Worm (Caenorhabditis elegans) whole organism, young adult: ENCODE results near the gene snf-9.

ENCODE experiments used
- B0261.1 ChIP-seq: sonication (generic microtip); optimal IDR thresholded peaks from 2 replicates; lab custom pipeline; 2016; ENCODE audit warnings: mild to moderate bottlenecking, missing genetic modification characterization, moderate library complexity, missing compliant biosample characterization
- B0336.3 ChIP-seq: fragments of 200-800 bp; sonication (Bioruptor generic); IDR thresholded peaks from 2 replicates; pipeline ENCODE4 v1.3.6; 2022; ENCODE audit warnings: missing genetic modification characterization, missing compliant biosample characterization
- F22D6.2 ChIP-seq: sonication (generic microtip); optimal IDR thresholded peaks from 2 replicates; lab custom pipeline; 2016; ENCODE audit warnings: mild to moderate bottlenecking, missing genetic modification characterization, missing compliant biosample characterization
- F33H1.4 ChIP-seq: fragments of 200-800 bp; sonication (Bioruptor generic); IDR thresholded peaks from 2 replicates; pipeline ENCODE4 v1.3.6; 2022; ENCODE audit warnings: missing genetic modification reagents, missing genetic modification characterization, missing compliant biosample characterization
- F37B4.10 ChIP-seq: fragments of 200-800 bp; sonication (Bioruptor generic); IDR thresholded peaks from 2 replicates; pipeline ENCODE4 v1.3.6; 2022; ENCODE audit warnings: missing genetic modification characterization, missing compliant biosample characterization
- F39B2.1 ChIP-seq: fragments of 200-800 bp; sonication (Bioruptor generic); IDR thresholded peaks from 2 replicates; pipeline ENCODE4 v1.3.6; 2022; ENCODE audit warnings: missing genetic modification reagents, missing genetic modification characterization, missing compliant biosample characterization
- F52B5.7 ChIP-seq: sonication (generic microtip); optimal IDR thresholded peaks from 2 replicates; lab custom pipeline; 2016; ENCODE audit warnings: mild to moderate bottlenecking, missing genetic modification characterization, missing compliant biosample characterization
- F55B11.4 ChIP-seq: sonication (generic microtip); optimal IDR thresholded peaks from 2 replicates; lab custom pipeline; 2016; ENCODE audit warnings: missing compliant biosample characterization, missing genetic modification characterization, borderline replicate concordance; ENCODE audit not compliant: insufficient read depth
- K12H6.12 ChIP-seq: fragments of 200-800 bp; sonication (Bioruptor generic); optimal IDR thresholded peaks from 2 replicates; lab custom pipeline; 2018; ENCODE audit warnings: mild to moderate bottlenecking, missing genetic modification characterization, missing compliant biosample characterization
- Y53F4B.3 ChIP-seq: fragments of 200-800 bp; sonication (Bioruptor generic); IDR thresholded peaks from 2 replicates; pipeline ENCODE4 v1.3.6; 2022; ENCODE audit warnings: missing genetic modification reagents, missing genetic modification characterization, missing compliant biosample characterization
- Y56A3A.18 ChIP-seq: fragments of 200-800 bp; sonication (Bioruptor generic); IDR thresholded peaks from 2 replicates; pipeline ENCODE4 v1.3.6; 2022; ENCODE audit warnings: missing genetic modification reagents, missing genetic modification characterization, missing compliant biosample characterization
- Y67H2A.10 ChIP-seq: fragments of 200-800 bp; sonication (Bioruptor generic); conservative IDR thresholded peaks from 2 replicates; pipeline ENCODE4 v1.3.6; 2022; ENCODE audit warnings: missing genetic modification reagents, missing genetic modification characterization, missing compliant biosample characterization
- Y79H2A.3 ChIP-seq: fragments of 200-800 bp; sonication (Bioruptor generic); conservative IDR thresholded peaks from 2 replicates; pipeline ENCODE4 v1.3.6; 2022; ENCODE audit warnings: missing genetic modification reagents, missing genetic modification characterization, missing compliant biosample characterization
- ZK185.1 ChIP-seq: sonication (generic microtip); optimal IDR thresholded peaks from 2 replicates; lab custom pipeline; 2016; ENCODE audit warnings: mild to moderate bottlenecking, missing genetic modification characterization, missing compliant biosample characterization; ENCODE audit not compliant: poor library complexity, severe bottlenecking
- ama-1 ChIP-seq, 3 experiments: fragments of 150-350 bp in 1 of 3; sonication (generic microtip) in 2 of 3; optimal IDR thresholded peaks; 2 replicates each; lab custom pipeline; 2014 to 2018; ENCODE audit warnings: missing biosample characterization in 2 of 3, missing genetic modification characterization in 2 of 3, missing genetic modification reagents in 2 of 3
- attf-5 ChIP-seq: fragments of 200-800 bp; sonication (Bioruptor generic); optimal IDR thresholded peaks from 2 replicates; lab custom pipeline; 2018; ENCODE audit warnings: mild to moderate bottlenecking, missing genetic modification characterization, missing compliant biosample characterization
- cebp-1 ChIP-seq, 2 experiments: fragments of 200-800 bp in 1 of 2; sonication (Bioruptor generic) in 1 of 2; sonication (generic microtip) in 1 of 2; IDR thresholded peaks in 1 of 2; optimal IDR thresholded peaks in 1 of 2; 2 replicates each; pipeline versions ENCODE4 v1.3.6 to Lab custom; 2017 to 2022; ENCODE audit warnings: missing compliant biosample characterization in 2 of 2, missing genetic modification characterization in 2 of 2, mild to moderate bottlenecking in 1 of 2, missing genetic modification reagents in 1 of 2, moderate library complexity in 1 of 2
- cebp-2 ChIP-seq: fragments of 200-800 bp; sonication (Bioruptor generic); IDR thresholded peaks from 2 replicates; pipeline ENCODE4 v1.3.6; 2022; ENCODE audit warnings: missing genetic modification characterization, missing compliant biosample characterization
- ceh-100 ChIP-seq: fragments of 200-800 bp; sonication (Bioruptor generic); IDR thresholded peaks from 2 replicates; pipeline ENCODE4 v1.3.6; 2022; ENCODE audit warnings: missing genetic modification reagents, missing genetic modification characterization, missing compliant biosample characterization
- ceh-27 ChIP-seq: fragments of 200-800 bp; sonication (Bioruptor generic); optimal IDR thresholded peaks from 2 replicates; lab custom pipeline; 2018; ENCODE audit warnings: mild to moderate bottlenecking, missing genetic modification characterization, moderate library complexity, missing compliant biosample characterization
- dox-1 ChIP-seq: fragments of 200-800 bp; sonication (Bioruptor generic); IDR thresholded peaks from 2 replicates; pipeline ENCODE4 v1.3.6; 2022; ENCODE audit warnings: missing genetic modification reagents, missing genetic modification characterization, missing compliant biosample characterization
- dpff-1 ChIP-seq: sonication (generic microtip); optimal IDR thresholded peaks from 2 replicates; lab custom pipeline; 2017; ENCODE audit warnings: mild to moderate bottlenecking, missing genetic modification characterization, missing compliant biosample characterization
- egrh-3 ChIP-seq: fragments of 200-800 bp; sonication (Bioruptor generic); IDR thresholded peaks from 2 replicates; pipeline ENCODE4 v1.3.6; 2022; ENCODE audit warnings: missing genetic modification reagents, missing genetic modification characterization, missing compliant biosample characterization
- hmg-1.2 ChIP-seq: fragments of 200-800 bp; sonication (Bioruptor generic); IDR thresholded peaks from 2 replicates; pipeline ENCODE4 v1.3.6; 2022; ENCODE audit warnings: missing genetic modification reagents, missing genetic modification characterization, missing compliant biosample characterization
- hrde-1 ChIP-seq: sonication (generic microtip); optimal IDR thresholded peaks from 2 replicates; lab custom pipeline; 2016; ENCODE audit warnings: missing genetic modification characterization, mild to moderate bottlenecking, missing compliant biosample characterization, moderate library complexity, missing genotype, missing genetic modification reagents, borderline replicate concordance
- lin-35 ChIP-seq, 3 experiments: fragments of 150-350 bp in 2 of 3; sonication (generic microtip) in 1 of 3; optimal IDR thresholded peaks; 2 replicates each; lab custom pipeline; 2014 to 2018; ENCODE audit warnings: missing biosample characterization in 3 of 3, missing genetic modification characterization in 3 of 3, missing genetic modification reagents in 3 of 3
- lir-1 ChIP-seq: fragments of 200-800 bp; sonication (Bioruptor generic); conservative IDR thresholded peaks from 2 replicates; pipeline ENCODE4 v1.3.6; 2022; ENCODE audit warnings: missing genetic modification reagents, missing genetic modification characterization, missing compliant biosample characterization
- madf-3 ChIP-seq: fragments of 200-800 bp; sonication (Bioruptor generic); IDR thresholded peaks from 2 replicates; pipeline ENCODE4 v1.3.6; 2022; ENCODE audit warnings: missing genetic modification reagents, missing genetic modification characterization, missing compliant biosample characterization
- madf-6 ChIP-seq: fragments of 200-800 bp; sonication (Bioruptor generic); IDR thresholded peaks from 2 replicates; pipeline ENCODE4 v1.3.6; 2022; ENCODE audit warnings: missing genetic modification reagents, missing genetic modification characterization, missing compliant biosample characterization
- mes-4 ChIP-seq: sonication (generic microtip); optimal IDR thresholded peaks from 2 replicates; lab custom pipeline; 2016; ENCODE audit warnings: missing genotype, missing genetic modification characterization, missing compliant biosample characterization
- nfyb-1 ChIP-seq: fragments of 200-800 bp; sonication (Bioruptor generic); IDR thresholded peaks from 2 replicates; pipeline ENCODE4 v1.3.6; 2022; ENCODE audit warnings: missing genetic modification reagents, missing genetic modification characterization, missing compliant biosample characterization
- nhr-27 ChIP-seq: fragments of 200-800 bp; sonication (Bioruptor generic); optimal IDR thresholded peaks from 2 replicates; lab custom pipeline; 2018; ENCODE audit warnings: mild to moderate bottlenecking, missing genetic modification characterization, moderate library complexity, missing compliant biosample characterization
- nhr-90 ChIP-seq: sonication (generic microtip); optimal IDR thresholded peaks from 2 replicates; lab custom pipeline; 2016; ENCODE audit warnings: missing genotype, mild to moderate bottlenecking, missing genetic modification characterization, missing compliant biosample characterization
- pbrm-1 ChIP-seq: fragments of 200-800 bp; sonication (Bioruptor generic); IDR thresholded peaks from 2 replicates; pipeline ENCODE4 v1.3.6; 2022; ENCODE audit warnings: missing genetic modification reagents, missing genetic modification characterization, missing compliant biosample characterization
- pha-4 ChIP-seq: fragments of 150-350 bp; sonication (generic microtip); optimal IDR thresholded peaks from 2 replicates; lab custom pipeline; 2014; ENCODE audit warnings: missing biosample characterization, missing genetic modification reagents, missing genetic modification characterization
- rcor-1 ChIP-seq: fragments of 200-800 bp; sonication (Bioruptor generic); IDR thresholded peaks from 2 replicates; pipeline ENCODE4 v1.3.6; 2022; ENCODE audit warnings: missing genetic modification reagents, missing genetic modification characterization, missing compliant biosample characterization
- rpc-1 ChIP-seq, 2 experiments: fragments of 150-350 bp in 1 of 2; sonication (generic microtip) in 1 of 2; optimal IDR thresholded peaks; 2 replicates each; lab custom pipeline; 2014 to 2018; ENCODE audit warnings: missing biosample characterization in 1 of 2, missing genetic modification characterization in 1 of 2, missing genetic modification reagents in 1 of 2, missing genotype in 1 of 2
- sea-2 ChIP-seq: fragments of 200-800 bp; sonication (Bioruptor generic); IDR thresholded peaks from 2 replicates; pipeline ENCODE4 v1.3.6; 2022; ENCODE audit warnings: missing genetic modification characterization, missing compliant biosample characterization
- snpc-3.4 ChIP-seq: sonication (generic microtip); optimal IDR thresholded peaks from 2 replicates; lab custom pipeline; 2017; ENCODE audit warnings: missing genetic modification characterization, mild to moderate bottlenecking, missing compliant biosample characterization, antibody characterized with exemption, moderate library complexity, missing genotype, missing genetic modification reagents
- unc-62 ChIP-seq: fragments of 150-350 bp; optimal IDR thresholded peaks from 2 replicates; lab custom pipeline; 2014; ENCODE audit warnings: missing biosample characterization, missing genetic modification reagents, missing genetic modification characterization
- xnd-1 ChIP-seq: sonication (generic microtip); optimal IDR thresholded peaks from 2 replicates; lab custom pipeline; 2016; ENCODE audit warnings: missing genotype, missing genetic modification reagents, missing genetic modification characterization, missing compliant biosample characterization
- zim-3 ChIP-seq: sonication (generic microtip); optimal IDR thresholded peaks from 2 replicates; lab custom pipeline; 2017; ENCODE audit warnings: mild to moderate bottlenecking, missing genetic modification characterization, moderate library complexity, missing compliant biosample characterization
- ztf-18 ChIP-seq: sonication (generic microtip); optimal IDR thresholded peaks from 2 replicates; lab custom pipeline; 2016; ENCODE audit warnings: missing genotype, mild to moderate bottlenecking, missing genetic modification characterization, missing compliant biosample characterization
- ztf-25 ChIP-seq: fragments of 200-800 bp; sonication (Bioruptor generic); IDR thresholded peaks from 2 replicates; pipeline ENCODE4 v1.3.6; 2022; ENCODE audit warnings: missing genetic modification reagents, missing genetic modification characterization, missing compliant biosample characterization
- ztf-3 ChIP-seq: fragments of 200-800 bp; sonication (Bioruptor generic); optimal IDR thresholded peaks from 2 replicates; lab custom pipeline; 2018; ENCODE audit warnings: mild to moderate bottlenecking, missing genetic modification characterization, missing compliant biosample characterization

Gene snf-9

ce11 chrIV:17278861-17279591 is 32.9 kb upstream of the snf-9 start, which contains the start of gene hsp-1:
Gene hsp-1, plus strand, starts transcription at chrIV:17278959.
- TF ChIP-seq ztf-25 (GFP tag; lab: Robert Waterston, UW) (0 out of 2 replicates have a peak, but pooled peaks have one; percentile 41), xnd-1 (no peak), Y53F4B.3 (GFP tag; lab: Robert Waterston, UW) (no peak), nfyb-1 (GFP tag; lab: Robert Waterston, UW) (peak; percentile 54; the same call in 1 of the 2 replicates), F22D6.2 (tag; lab: Kevin White, UChicago) (no peak), pha-4 (tag; lab: Kevin White, UChicago) (no peak), madf-6 (peak; percentile 25; the same call in 1 of the 2 replicates), F33H1.4 (GFP tag; lab: Robert Waterston, UW) (no peak), ceh-27 (GFP tag; lab: Kevin White, UChicago) (peak; percentile 40), zim-3 (no peak), hrde-1 (no peak), dox-1 (GFP tag; lab: Robert Waterston, UW) (peak; percentile 48), B0336.3 (peak; percentile 13), F52B5.7 (no peak), ztf-18 (tag; lab: Kevin White, UChicago) (no peak), pbrm-1 (GFP tag; lab: Robert Waterston, UW) (no peak), F37B4.10 (GFP tag; lab: Robert Waterston, UW) (no peak), lir-1 (GFP tag; lab: Robert Waterston, UW) (no peak), cebp-1 (GFP tag; IDR thresholded peaks at IDR 0.05; lab: Robert Waterston, UW) (no peak), cebp-1 (tag; optimal IDR thresholded peaks at IDR 0.05; lab: Kevin White, UChicago) (peak; percentile 14), unc-62 (GFP tag; lab: Kevin White, UChicago) (no peak), madf-3 (GFP tag; lab: Robert Waterston, UW) (no peak), ceh-100 (peak; percentile 10; the same call in 1 of the 2 replicates), cebp-2 (GFP tag; lab: Robert Waterston, UW) (0 out of 2 replicates have a peak, but pooled peaks have one; percentile 48), F39B2.1 (GFP tag; lab: Robert Waterston, UW) (peak; percentile 33; the same call in 1 of the 2 replicates), rpc-1 (optimal IDR thresholded peaks at IDR 0.05; lab: Kevin White, UChicago) (no peak), rpc-1 (tag; optimal IDR thresholded peaks at IDR 0.05; lab: Kevin White, UChicago) (no peak), snpc-3.4 (tag; lab: Kevin White, UChicago) (no peak), rcor-1 (0 out of 2 replicates have a peak, but pooled peaks have one; percentile 23), Y79H2A.3 (GFP tag; lab: Robert Waterston, UW) (no peak; the same call in 1 of the 2 replicates), Y67H2A.10 (no peak), K12H6.12 (tag; lab: Kevin White, UChicago) (no peak), B0261.1 (tag; lab: Kevin White, UChicago) (no peak), nhr-90 (no peak), mes-4 (tag; lab: Kevin White, UChicago) (no peak), ama-1 (optimal IDR thresholded peaks at IDR 0.05; lab: Kevin White, UChicago) (no peak), ama-1 (GFP tag; optimal IDR thresholded peaks at IDR 0.05; lab: Kevin White, UChicago) (no peak), ztf-3 (no peak), Y56A3A.18 (GFP tag; lab: Robert Waterston, UW) (no peak; the same call in 1 of the 2 replicates), egrh-3 (no peak; the same call in 1 of the 2 replicates), sea-2 (GFP tag; lab: Robert Waterston, UW) (no peak), lin-35 (GFP tag; optimal IDR thresholded peaks at IDR 0.05; lab: Kevin White, UChicago) (no peak), nhr-27 (no peak), dpff-1 (tag; lab: Kevin White, UChicago) (no peak), hmg-1.2 (0 out of 2 replicates have a peak, but pooled peaks have one; percentile 4), ZK185.1 (tag; lab: Kevin White, UChicago) (peak; percentile 45), attf-5 (GFP tag; lab: Kevin White, UChicago) (no peak), F55B11.4 (tag; lab: Kevin White, UChicago) (peak; percentile 12)
